Fruit fly (Drosophila melanogaster): ENCODE measurements around the gene obst-E.

The obst-E gene

DNA sequence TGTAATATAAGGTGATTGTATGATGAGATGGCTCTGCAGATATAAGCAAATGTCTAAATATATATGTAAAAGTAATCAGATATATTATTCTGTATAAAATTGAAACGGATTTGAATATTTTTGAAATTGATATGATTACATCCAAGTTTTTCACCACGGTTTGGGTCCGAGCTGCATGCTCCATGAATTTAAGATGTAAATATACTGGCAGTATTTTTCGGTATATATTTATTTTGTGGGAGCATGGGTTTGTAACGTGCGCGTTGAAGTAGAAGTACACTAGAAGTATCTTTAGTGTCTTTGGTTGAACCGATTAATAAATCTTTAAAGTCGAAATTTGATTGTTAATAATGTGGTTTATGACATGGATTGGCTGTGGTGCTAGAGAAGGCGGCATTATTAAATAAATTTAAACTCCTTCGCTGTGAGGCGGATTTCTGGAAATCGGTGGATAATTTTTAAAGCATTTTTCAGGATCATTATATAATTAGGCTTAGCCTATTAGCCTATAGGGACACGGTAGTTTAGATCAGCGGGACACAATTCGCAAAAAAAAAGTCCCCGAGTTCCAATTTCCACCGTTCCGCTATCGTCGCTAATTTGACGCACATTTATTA is 42.0 kb downstream of the obst-E start (continued):
- TF ChIP-seq CG4617 (GFP tag; optimal IDR thresholded peaks at IDR 0.05; ENCODE audit: borderline replicate concordance), result no peak
- TF ChIP-seq da (GFP tag; optimal IDR thresholded peaks at IDR 0.05), result no peak
- peak; percentile 48 for TF ChIP-seq Dref (GFP tag; IDR thresholded peaks at IDR 0.05)
- no peak for TF ChIP-seq CG17802 (tag; optimal IDR thresholded peaks at IDR 0.05)
- TF ChIP-seq fru (optimal IDR thresholded peaks at IDR 0.05), result no peak
- no peak for TF ChIP-seq exex (tag; optimal IDR thresholded peaks at IDR 0.05)
- no peak for TF ChIP-seq ssp (GFP tag; IDR thresholded peaks at IDR 0.05)
- TF ChIP-seq CG1602 (GFP tag; optimal IDR thresholded peaks at IDR 0.05), result no peak
- no peak for TF ChIP-seq klu (GFP tag; IDR thresholded peaks at IDR 0.05)
- TF ChIP-seq CG16863 (GFP tag; optimal IDR thresholded peaks at IDR 0.05), result no peak
- no peak for TF ChIP-seq PHDP (tag; optimal IDR thresholded peaks at IDR 0.05)
- TF ChIP-seq Tbp (GFP tag; optimal IDR thresholded peaks at IDR 0.05), result no peak
- TF ChIP-seq dmrt11E (tag; optimal IDR thresholded peaks at IDR 0.05), result no peak
- TF ChIP-seq CG11504 (tag; optimal IDR thresholded peaks at IDR 0.05), result no peak
- no peak for TF ChIP-seq CG7556 (GFP tag; optimal IDR thresholded peaks at IDR 0.05)
- no peak for TF ChIP-seq CG10979 (tag; optimal IDR thresholded peaks at IDR 0.05)
- no peak for TF ChIP-seq CG3726 (GFP tag; IDR thresholded peaks at IDR 0.05)
- TF ChIP-seq bsh (GFP tag; optimal IDR thresholded peaks at IDR 0.05), result no peak
- peak; percentile 9 for TF ChIP-seq CG13775 (GFP tag; optimal IDR thresholded peaks at IDR 0.05)
- TF ChIP-seq Mes4 (GFP tag; optimal IDR thresholded peaks at IDR 0.05), result no peak
- no peak for TF ChIP-seq amos (GFP tag; IDR thresholded peaks at IDR 0.05; ENCODE audit: partially characterized antibody)
- no peak for TF ChIP-seq stc (GFP tag; IDR thresholded peaks at IDR 0.05)
- TF ChIP-seq CG12659 (GFP tag; optimal IDR thresholded peaks at IDR 0.05), result peak; percentile 19
- no peak for TF ChIP-seq CG7963 (GFP tag; IDR thresholded peaks at IDR 0.05; ENCODE audit: partially characterized antibody)
- no peak for TF ChIP-seq gcm (GFP tag; optimal IDR thresholded peaks at IDR 0.05)
- no peak for TF ChIP-seq CG8089 (GFP tag; optimal IDR thresholded peaks at IDR 0.05)
- TF ChIP-seq HLH4C (GFP tag; IDR thresholded peaks at IDR 0.05; ENCODE audit: partially characterized antibody), result no peak
- no peak for TF ChIP-seq bigmax (GFP tag; optimal IDR thresholded peaks at IDR 0.05)
- no peak for TF ChIP-seq chif (GFP tag; optimal IDR thresholded peaks at IDR 0.05)
- TF ChIP-seq ranshi (GFP tag; IDR thresholded peaks at IDR 0.05), result no peak
- no peak for TF ChIP-seq pros (GFP tag; optimal IDR thresholded peaks at IDR 0.05)
- no peak for TF ChIP-seq slp2 (GFP tag; optimal IDR thresholded peaks at IDR 0.05)
- no peak for TF ChIP-seq cato (GFP tag; optimal IDR thresholded peaks at IDR 0.05; ENCODE audit: borderline replicate concordance)
- peak; percentile 84 for TF ChIP-seq pita (GFP tag; optimal IDR thresholded peaks at IDR 0.05)
- no peak for TF ChIP-seq YL-1 (GFP tag; optimal IDR thresholded peaks at IDR 0.05)
- TF ChIP-seq phol (tag; optimal IDR thresholded peaks at IDR 0.05), result no peak
- no peak for TF ChIP-seq crc (GFP tag; optimal IDR thresholded peaks at IDR 0.05)
- TF ChIP-seq CG17385 (GFP tag; optimal IDR thresholded peaks at IDR 0.05), result no peak
- no peak for TF ChIP-seq CG10366 (GFP tag; IDR thresholded peaks at IDR 0.05)
- TF ChIP-seq CG12219 (GFP tag; optimal IDR thresholded peaks at IDR 0.05), result no peak
- TF ChIP-seq CG10959 (GFP tag; IDR thresholded peaks at IDR 0.05), result no peak
- TF ChIP-seq Doc2 (GFP tag; IDR thresholded peaks at IDR 0.05), result no peak
- TF ChIP-seq insv (GFP tag; optimal IDR thresholded peaks at IDR 0.05), result no peak
- TF ChIP-seq CG9437 (GFP tag; optimal IDR thresholded peaks at IDR 0.05), result no peak
- no peak for TF ChIP-seq CG5245 (GFP tag; optimal IDR thresholded peaks at IDR 0.05)
- no peak for TF ChIP-seq CG43689 (GFP tag; IDR thresholded peaks at IDR 0.05)
- no peak for TF ChIP-seq prd (optimal IDR thresholded peaks at IDR 0.05)
- peak; percentile 9; the same call in 1 of the 3 replicates for TF ChIP-seq prd (GFP tag; IDR thresholded peaks at IDR 0.05)
- peak; percentile 63 for TF ChIP-seq Dp (GFP tag; optimal IDR thresholded peaks at IDR 0.05)
- TF ChIP-seq Xbp1 (GFP tag; optimal IDR thresholded peaks at IDR 0.05), result no peak
- TF ChIP-seq pzg (GFP tag; optimal IDR thresholded peaks at IDR 0.05), result peak; percentile 57

Measured in whole organism, embryonic.